Worm (Caenorhabditis elegans) whole organism, L2 larva: Measurements from ENCODE around the gene H01M10.2.

Source experiments
- ama-1 ChIP-seq: fragments of 150-350 bp; optimal IDR thresholded peaks from 2 replicates; lab custom pipeline; 2018; ENCODE audit warnings: inconsistent platforms
- ceh-82 ChIP-seq: fragments of 150-350 bp; optimal IDR thresholded peaks from 2 replicates; lab custom pipeline; 2014; ENCODE audit warnings: missing biosample characterization, missing genetic modification characterization
- mab-5 ChIP-seq: fragments of 150-350 bp; optimal IDR thresholded peaks from 2 replicates; lab custom pipeline; 2014; ENCODE audit warnings: missing biosample characterization, missing genetic modification characterization
- nhr-12 ChIP-seq: fragments of 150-350 bp; optimal IDR thresholded peaks from 2 replicates; lab custom pipeline; 2014; ENCODE audit warnings: missing biosample characterization, missing genetic modification characterization
- nhr-129 ChIP-seq: fragments of 150-350 bp; optimal IDR thresholded peaks from 2 replicates; lab custom pipeline; 2014; ENCODE audit warnings: missing biosample characterization, missing genetic modification characterization
- zag-1 ChIP-seq: fragments of 150-350 bp; optimal IDR thresholded peaks from 2 replicates; lab custom pipeline; 2014; ENCODE audit warnings: missing biosample characterization, missing genetic modification characterization

- TF ChIP-seq zag-1 (tag; lab: Kevin White, UChicago) (no peak), mab-5 (tag; lab: Kevin White, UChicago) (no peak), ceh-82 (tag; lab: Kevin White, UChicago) (no peak), ama-1 (lab: Kevin White, UChicago) (no peak), nhr-129 (tag; lab: Kevin White, UChicago) (no peak), nhr-12 (tag; lab: Kevin White, UChicago) (no peak)
Measured at ce11 chrX:2565308-2565773, 20.2 kb downstream of the H01M10.2 start, which contains the start of gene F52H2.15.
